Fruit fly (Drosophila melanogaster): ENCODE results near the gene frtz.

DNA sequence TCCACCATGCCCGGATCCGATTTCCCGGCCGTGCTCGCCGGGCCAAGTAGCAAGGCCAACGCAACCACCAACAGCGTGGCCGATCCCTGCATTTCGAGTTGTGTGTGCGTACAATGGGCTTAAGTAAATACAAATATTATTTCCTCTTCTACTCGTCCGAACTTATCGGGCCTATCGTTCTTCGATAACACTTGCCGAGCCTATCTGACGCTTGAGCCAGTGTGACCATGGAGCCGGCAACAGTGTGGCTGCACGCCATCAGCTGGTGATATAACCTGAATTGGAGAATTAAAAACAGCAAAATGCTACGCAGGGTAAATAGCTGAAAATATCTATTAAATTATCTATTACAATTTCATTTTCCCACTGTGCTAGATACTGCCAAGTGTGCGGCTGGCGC is 5.4 kb downstream of the frtz start, which contains the start of the genes CG17660 and mRpL48:
- TF ChIP-seq CG8478 (optimal IDR thresholded peaks at IDR 0.05) = no peak
- no peak for TF ChIP-seq CTCF (optimal IDR thresholded peaks at IDR 0.05)

All from S2 (cell line).